Worm (Caenorhabditis elegans) whole organism, early embryonic: ENCODE measurements around the gene adt-2.

Source experiments
- ama-1 ChIP-seq: fragments of 150-350 bp; optimal IDR thresholded peaks from 2 replicates; lab custom pipeline; 2014
- ceh-36 ChIP-seq: sonication (generic microtip); optimal IDR thresholded peaks from 2 replicates; lab custom pipeline; 2016; ENCODE audit warnings: missing genetic modification characterization, inconsistent platforms, missing compliant biosample characterization
- tbx-11 ChIP-seq: fragments of 200-800 bp; sonication (Bioruptor generic); IDR thresholded peaks from 2 replicates; pipeline ENCODE4 v1.3.6; 2022; ENCODE audit warnings: missing genetic modification characterization, missing compliant biosample characterization
- tra-4 ChIP-seq: sonication (generic microtip); optimal IDR thresholded peaks from 2 replicates; lab custom pipeline; 2017; ENCODE audit warnings: missing genetic modification characterization, missing compliant biosample characterization

DNA sequence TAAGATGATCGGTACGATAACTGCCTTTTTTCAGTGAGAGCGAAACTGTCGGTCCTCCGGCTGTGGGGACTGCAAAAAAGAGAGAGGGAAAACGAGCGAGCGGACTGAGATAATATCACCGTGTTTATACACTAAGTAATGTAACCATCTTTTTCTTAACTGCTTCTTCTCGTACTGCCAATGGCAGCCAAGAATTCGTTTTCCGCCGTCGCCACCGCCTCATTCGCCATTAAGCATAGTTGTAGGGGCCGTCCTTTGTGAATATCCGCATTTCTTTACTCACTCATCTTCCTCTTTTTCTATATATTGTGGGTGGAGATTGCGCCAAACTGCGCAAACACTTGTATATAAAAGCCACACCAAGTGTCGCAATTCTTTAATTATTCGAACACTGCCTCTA lies 39.5 kb upstream of the adt-2 start, which contains the start of gene col-174:
- TF ChIP-seq tbx-11 (GFP tag; lab: Robert Waterston, UW) (no peak), tra-4 (no peak), ceh-36 (tag; lab: Kevin White, UChicago) (no peak), ama-1 (lab: Kevin White, UChicago) (no peak)
